Fruit fly (Drosophila melanogaster): Measurements from ENCODE around the gene CG34049.

The CG34049 gene

dm6 chr2L:2227316-2227715 lies 37.8 kb downstream of the CG34049 start (continued):
- TF ChIP-seq Ets21C (GFP tag; optimal IDR thresholded peaks at IDR 0.05) (peak; percentile 68), Eip75B (GFP tag; optimal IDR thresholded peaks at IDR 0.05) (peak; percentile 76), Lpt (GFP tag; optimal IDR thresholded peaks at IDR 0.05) (peak; percentile 60), CG6808 (GFP tag; optimal IDR thresholded peaks at IDR 0.05) (peak; percentile 65), acj6 (GFP tag; optimal IDR thresholded peaks at IDR 0.05) (peak; percentile 78), CG6163 (GFP tag; IDR thresholded peaks at IDR 0.05) (peak; percentile 87), Smox (GFP tag; optimal IDR thresholded peaks at IDR 0.05) (peak; percentile 76), lz (GFP tag; optimal IDR thresholded peaks at IDR 0.05) (peak; percentile 70), CG31627 (GFP tag; optimal IDR thresholded peaks at IDR 0.05) (peak; percentile 83), CG1621 (tag; optimal IDR thresholded peaks at IDR 0.05) (peak; percentile 63), CG8632 (GFP tag; optimal IDR thresholded peaks at IDR 0.05) (peak; percentile 80), fkh (GFP tag; optimal IDR thresholded peaks at IDR 0.05) (no peak), Eip78C (GFP tag) (peak; percentile 88), CG7368 (GFP tag; optimal IDR thresholded peaks at IDR 0.05) (peak; percentile 83), eg (GFP tag; IDR thresholded peaks at IDR 0.05) (peak; percentile 89), cyc (GFP tag; optimal IDR thresholded peaks at IDR 0.05) (peak; percentile 69), CG8319 (GFP tag; optimal IDR thresholded peaks at IDR 0.05) (no peak), fd85E (GFP tag; optimal IDR thresholded peaks at IDR 0.05) (peak; percentile 56), CG10669 (GFP tag; optimal IDR thresholded peaks at IDR 0.05) (peak; percentile 71), OdsH (GFP tag; optimal IDR thresholded peaks at IDR 0.05) (peak; percentile 85), CG6276 (GFP tag; optimal IDR thresholded peaks at IDR 0.05) (peak; percentile 72), CG10631 (GFP tag; optimal IDR thresholded peaks at IDR 0.05) (peak; percentile 75), dac (GFP tag; optimal IDR thresholded peaks at IDR 0.05) (peak; percentile 68), salr (GFP tag; optimal IDR thresholded peaks at IDR 0.05) (peak in 1 of 2 experiments; percentile 50), CG4318 (GFP tag; optimal IDR thresholded peaks at IDR 0.05) (no peak), CG3032 (tag; optimal IDR thresholded peaks at IDR 0.05) (peak; percentile 66), pdm3 (GFP tag; optimal IDR thresholded peaks at IDR 0.05) (peak; percentile 86)

- TF ChIP-seq CG3032 (tag; optimal IDR thresholded peaks at IDR 0.05), result peak; percentile 84
- TF ChIP-seq CG1621 (tag; optimal IDR thresholded peaks at IDR 0.05), result peak; percentile 52
- TF ChIP-seq CG3919 (GFP tag; optimal IDR thresholded peaks at IDR 0.05), result peak; percentile 87
- peak; percentile 75 for TF ChIP-seq CG11902 (GFP tag; optimal IDR thresholded peaks at IDR 0.05)
- peak; percentile 34 for TF ChIP-seq CG6276 (GFP tag; optimal IDR thresholded peaks at IDR 0.05)
- peak; percentile 81 for TF ChIP-seq CG34406 (GFP tag; optimal IDR thresholded peaks at IDR 0.05)
- TF ChIP-seq Hr38 (GFP tag; optimal IDR thresholded peaks at IDR 0.05), result peak; percentile 72
- peak; percentile 79 for TF ChIP-seq Ets96B (tag; optimal IDR thresholded peaks at IDR 0.05)
- peak; percentile 21 for TF ChIP-seq CG4318 (GFP tag; optimal IDR thresholded peaks at IDR 0.05)
- peak; percentile 55 to 84 for TF ChIP-seq salr (GFP tag; optimal IDR thresholded peaks at IDR 0.05)
- TF ChIP-seq Sox102F (GFP tag; optimal IDR thresholded peaks at IDR 0.05), result peak; percentile 87
- peak; percentile 2 to 79 for TF ChIP-seq ss (GFP tag; optimal IDR thresholded peaks at IDR 0.05)
- peak; percentile 75 for TF ChIP-seq CG7368 (GFP tag; optimal IDR thresholded peaks at IDR 0.05)
- TF ChIP-seq CG15336 (GFP tag; IDR thresholded peaks at IDR 0.05), result peak; percentile 56
- TF ChIP-seq CG31627 (GFP tag; optimal IDR thresholded peaks at IDR 0.05), result peak; percentile 92
- TF ChIP-seq fd85E (GFP tag; optimal IDR thresholded peaks at IDR 0.05), result peak; percentile 59
- peak; percentile 91 for TF ChIP-seq pdm3 (GFP tag; optimal IDR thresholded peaks at IDR 0.05)
- TF ChIP-seq Sox14 (GFP tag; optimal IDR thresholded peaks at IDR 0.05), result peak; percentile 88
- TF ChIP-seq CG8119 (GFP tag; IDR thresholded peaks at IDR 0.05), result peak; percentile 33; the same call in 1 of the 3 replicates
- peak; percentile 84 for TF ChIP-seq vri (GFP tag; optimal IDR thresholded peaks at IDR 0.05)
- peak; percentile 81 for TF ChIP-seq dsx (GFP tag; optimal IDR thresholded peaks at IDR 0.05; ENCODE audit: poor library complexity, severe bottlenecking)
- TF ChIP-seq Blimp-1 (GFP tag; optimal IDR thresholded peaks at IDR 0.05), result peak; percentile 64
- TF ChIP-seq CG16779 (tag; optimal IDR thresholded peaks at IDR 0.05), result peak; percentile 2
- TF ChIP-seq cyc (GFP tag; optimal IDR thresholded peaks at IDR 0.05), result peak; percentile 90
- TF ChIP-seq CG9139 (GFP tag; optimal IDR thresholded peaks at IDR 0.05), result peak; percentile 43
- peak; percentile 80 for TF ChIP-seq net (GFP tag; optimal IDR thresholded peaks at IDR 0.05)
- peak; percentile 71 for TF ChIP-seq Sox15 (GFP tag; optimal IDR thresholded peaks at IDR 0.05)
- TF ChIP-seq spab (GFP tag; optimal IDR thresholded peaks at IDR 0.05), result peak; percentile 50
- TF ChIP-seq CG6808 (GFP tag; optimal IDR thresholded peaks at IDR 0.05), result peak; percentile 53
- peak; percentile 93 for TF ChIP-seq esn (GFP tag; optimal IDR thresholded peaks at IDR 0.05)
- TF ChIP-seq CG6854 (GFP tag; optimal IDR thresholded peaks at IDR 0.05), result peak; percentile 39
- TF ChIP-seq Lpt (GFP tag; optimal IDR thresholded peaks at IDR 0.05), result peak; percentile 42
Measured at dm6 chr2L:2226259-2227121, 38.6 kb downstream of the CG34049 start, which contains the start of the genes CG15387 and sau. TSS of gene CG15387 (minus strand) at chr2L:2226294. TSS of gene sau (plus strand) at chr2L:2226342.

Measured in whole organism, prepupa.